Fruit fly (Drosophila melanogaster) whole organism, embryonic: Measurements from ENCODE around the gene Son.

Experiments used
- Antp ChIP-seq: fragments of 200-800 bp; sonication (Bioruptor generic); optimal IDR thresholded peaks from 3 replicates; lab custom pipeline; 2016; ENCODE audit warnings: missing biosample characterization, missing genetic modification characterization
- Blimp-1 ChIP-seq: fragments of 200-800 bp; sonication (Bioruptor generic); optimal IDR thresholded peaks from 3 replicates; lab custom pipeline; 2018; ENCODE audit warnings: missing biosample characterization, missing genetic modification characterization, mild to moderate bottlenecking, moderate library complexity, missing genetic modification reagents
- CG10267 ChIP-seq: fragments of 200-800 bp; sonication (Bioruptor generic); optimal IDR thresholded peaks from 2 replicates; lab custom pipeline; 2018; ENCODE audit warnings: missing biosample characterization, mild to moderate bottlenecking, missing genetic modification characterization, moderate library complexity
- CG11093 ChIP-seq: fragments of 200-800 bp; sonication (Bioruptor generic); IDR thresholded peaks from 3 replicates; pipeline ENCODE4 v1.3.6; 2022; ENCODE audit warnings: missing biosample characterization, missing genetic modification characterization
- CG11456 ChIP-seq: fragments of 200-800 bp; sonication (Bioruptor generic); IDR thresholded peaks from 3 replicates; pipeline ENCODE4 v1.3.6; 2022; ENCODE audit warnings: missing biosample characterization, missing genetic modification characterization
- CG11696 ChIP-seq: fragments of 200-800 bp; sonication (Bioruptor generic); IDR thresholded peaks from 2 replicates; pipeline ENCODE4 v1.3.6; 2022; ENCODE audit warnings: missing biosample characterization, missing genetic modification characterization
- CG12236 ChIP-seq: fragments of 200-800 bp; sonication (Bioruptor generic); optimal IDR thresholded peaks from 2 replicates; lab custom pipeline; 2016; ENCODE audit warnings: missing biosample characterization, missing genetic modification characterization
- CG13287 ChIP-seq: fragments of 200-800 bp; sonication (Bioruptor generic); IDR thresholded peaks from 2 replicates; pipeline ENCODE4 v1.3.6; 2022; ENCODE audit warnings: missing biosample characterization, missing genetic modification characterization; ENCODE audit not compliant: partially characterized antibody
- CG13296 ChIP-seq: fragments of 200-800 bp; sonication (Bioruptor generic); optimal IDR thresholded peaks from 3 replicates; lab custom pipeline; 2018; ENCODE audit warnings: missing biosample characterization, mild to moderate bottlenecking, missing genetic modification characterization
- CG13624 ChIP-seq: fragments of 200-800 bp; sonication (Bioruptor generic); optimal IDR thresholded peaks from 2 replicates; lab custom pipeline; 2016; ENCODE audit warnings: missing biosample characterization, missing genetic modification characterization
- CG1647 ChIP-seq: fragments of 200-800 bp; sonication (Bioruptor generic); optimal IDR thresholded peaks from 3 replicates; lab custom pipeline; 2016; ENCODE audit warnings: missing biosample characterization, missing genetic modification characterization
- CG17359 ChIP-seq: fragments of 200-800 bp; sonication (Bioruptor generic); optimal IDR thresholded peaks from 3 replicates; lab custom pipeline; 2018; ENCODE audit warnings: missing biosample characterization, mild to moderate bottlenecking, missing genetic modification characterization, moderate library complexity
- CG17829 ChIP-seq: fragments of 200-800 bp; optimal IDR thresholded peaks from 2 replicates; lab custom pipeline; 2019; ENCODE audit warnings: missing biosample characterization, mild to moderate bottlenecking, missing genetic modification characterization, moderate library complexity
- CG18476 ChIP-seq: fragments of 200-800 bp; sonication (Bioruptor generic); optimal IDR thresholded peaks from 2 replicates; lab custom pipeline; 2016; ENCODE audit warnings: missing biosample characterization, mild to moderate bottlenecking, missing genetic modification characterization
- CG2129 ChIP-seq: fragments of 200-800 bp; sonication (Bioruptor generic); IDR thresholded peaks from 2 replicates; pipeline ENCODE4 v1.3.6; 2022; ENCODE audit warnings: missing biosample characterization, missing genetic modification characterization; ENCODE audit not compliant: partially characterized antibody
- CG3838 ChIP-seq: fragments of 200-800 bp; sonication (Bioruptor generic); optimal IDR thresholded peaks from 3 replicates; lab custom pipeline; 2016; ENCODE audit warnings: missing biosample characterization, missing genetic modification characterization
- CG5245 ChIP-seq: fragments of 200-800 bp; sonication (Bioruptor generic); optimal IDR thresholded peaks from 3 replicates; lab custom pipeline; 2016; ENCODE audit warnings: missing biosample characterization, missing genetic modification characterization
- CG7271 ChIP-seq: fragments of 200-800 bp; sonication (Bioruptor generic); optimal IDR thresholded peaks from 2 replicates; lab custom pipeline; 2018; ENCODE audit warnings: missing biosample characterization, mild to moderate bottlenecking, missing genetic modification characterization, moderate library complexity
- CG9215 ChIP-seq: fragments of 200-800 bp; sonication (Bioruptor generic); IDR thresholded peaks from 2 replicates; pipeline ENCODE4 v1.3.6; 2022; ENCODE audit warnings: missing biosample characterization, missing genetic modification characterization
- CG9797 ChIP-seq: fragments of 200-800 bp; sonication (Bioruptor generic); optimal IDR thresholded peaks from 3 replicates; lab custom pipeline; 2018; ENCODE audit warnings: missing biosample characterization, mild to moderate bottlenecking, missing genetic modification characterization
- CG9817 ChIP-seq: fragments of 200-800 bp; sonication (Bioruptor generic); optimal IDR thresholded peaks from 2 replicates; lab custom pipeline; 2018; ENCODE audit warnings: missing biosample characterization, mild to moderate bottlenecking, missing genetic modification characterization, moderate library complexity
- Camta ChIP-seq: fragments of 200-800 bp; sonication (Bioruptor generic); optimal IDR thresholded peaks from 2 replicates; lab custom pipeline; 2016; ENCODE audit warnings: missing biosample characterization, missing genetic modification characterization
- Chrac-16 ChIP-seq: fragments of 200-800 bp; sonication (Bioruptor generic); optimal IDR thresholded peaks from 3 replicates; lab custom pipeline; 2016; ENCODE audit warnings: missing biosample characterization, missing genetic modification characterization
- CrebB ChIP-seq: fragments of 200-800 bp; sonication (Bioruptor generic); optimal IDR thresholded peaks from 3 replicates; lab custom pipeline; 2018; ENCODE audit warnings: missing biosample characterization, mild to moderate bottlenecking, missing genetic modification characterization
- Dbx ChIP-seq: fragments of 200-800 bp; sonication (Bioruptor generic); IDR thresholded peaks from 3 replicates; pipeline ENCODE4 v1.3.6; 2022; ENCODE audit warnings: missing biosample characterization, missing genetic modification characterization
- Dp ChIP-seq: fragments of 200-800 bp; sonication (Bioruptor generic); optimal IDR thresholded peaks from 2 replicates; lab custom pipeline; 2018; ENCODE audit warnings: missing biosample characterization, mild to moderate bottlenecking, missing genetic modification characterization, moderate library complexity
- Dref ChIP-seq: fragments of 200-800 bp; sonication (Bioruptor generic); IDR thresholded peaks from 2 replicates; pipeline ENCODE4 v1.3.6; 2022; ENCODE audit warnings: missing biosample characterization, missing genetic modification characterization
- E2f1 ChIP-seq: fragments of 200-800 bp; sonication (Bioruptor generic); IDR thresholded peaks from 2 replicates; pipeline ENCODE4 v1.3.6; 2022; ENCODE audit warnings: missing biosample characterization, missing genetic modification characterization
- E2f2 ChIP-seq: fragments of 200-800 bp; sonication (Bioruptor generic); IDR thresholded peaks from 2 replicates; pipeline ENCODE4 v1.3.6; 2022; ENCODE audit warnings: missing biosample characterization, missing genetic modification characterization
- Ets97D ChIP-seq: fragments of 200-800 bp; sonication (Bioruptor generic); optimal IDR thresholded peaks from 3 replicates; lab custom pipeline; 2016; ENCODE audit warnings: missing biosample characterization, missing genetic modification characterization
- Hey ChIP-seq: fragments of 200-800 bp; sonication (Bioruptor generic); optimal IDR thresholded peaks from 3 replicates; lab custom pipeline; 2018; ENCODE audit warnings: missing biosample characterization, mild to moderate bottlenecking, missing genetic modification characterization
- Hmr ChIP-seq: fragments of 200-800 bp; sonication (Bioruptor generic); optimal IDR thresholded peaks from 3 replicates; lab custom pipeline; 2017; ENCODE audit warnings: mild to moderate bottlenecking, missing biosample characterization, missing genetic modification reagents, missing genetic modification characterization
- NK7.1 ChIP-seq: fragments of 200-800 bp; sonication (Bioruptor generic); optimal IDR thresholded peaks from 3 replicates; lab custom pipeline; 2016; ENCODE audit warnings: missing biosample characterization, missing genetic modification characterization
- Side ChIP-seq: fragments of 200-800 bp; sonication (Bioruptor generic); optimal IDR thresholded peaks from 2 replicates; lab custom pipeline; 2016; ENCODE audit warnings: missing biosample characterization, missing genetic modification characterization
- Taf1 ChIP-seq: fragments of 200-800 bp; sonication (Bioruptor generic); IDR thresholded peaks from 2 replicates; pipeline ENCODE4 v1.3.6; 2022; ENCODE audit warnings: missing biosample characterization, missing genetic modification characterization
- ac ChIP-seq: fragments of 200-800 bp; sonication (Bioruptor generic); optimal IDR thresholded peaks from 3 replicates; lab custom pipeline; 2017; ENCODE audit warnings: missing biosample characterization, mild to moderate bottlenecking, missing genetic modification characterization
- bab2 ChIP-seq: fragments of 200-800 bp; sonication (Bioruptor generic); optimal IDR thresholded peaks from 2 replicates; lab custom pipeline; 2016; ENCODE audit warnings: missing biosample characterization, missing genetic modification characterization
- dmrt11E ChIP-seq: fragments of 200-800 bp; sonication (Bioruptor generic); optimal IDR thresholded peaks from 3 replicates; lab custom pipeline; 2018; ENCODE audit warnings: missing biosample characterization, mild to moderate bottlenecking, missing genetic modification characterization, moderate library complexity
- gcm ChIP-seq: fragments of 200-800 bp; sonication (Bioruptor generic); optimal IDR thresholded peaks from 2 replicates; lab custom pipeline; 2019; ENCODE audit warnings: missing biosample characterization, mild to moderate bottlenecking, missing genetic modification characterization, moderate library complexity
- grau ChIP-seq: fragments of 200-800 bp; optimal IDR thresholded peaks from 3 replicates; lab custom pipeline; 2019; ENCODE audit warnings: missing biosample characterization, mild to moderate bottlenecking, missing genetic modification characterization, moderate library complexity
- gsb ChIP-seq: fragments of 200-800 bp; sonication (Bioruptor generic); IDR thresholded peaks from 2 replicates; pipeline ENCODE4 v1.3.6; 2022; ENCODE audit warnings: missing biosample characterization, missing genetic modification characterization
- lmd ChIP-seq: fragments of 200-800 bp; sonication (Bioruptor generic); IDR thresholded peaks from 2 replicates; pipeline ENCODE4 v1.3.6; 2022; ENCODE audit warnings: missing biosample characterization, missing genetic modification characterization
- mam ChIP-seq: fragments of 200-800 bp; sonication (Bioruptor generic); optimal IDR thresholded peaks from 3 replicates; lab custom pipeline; 2016; ENCODE audit warnings: missing biosample characterization, missing genetic modification characterization
- nmo ChIP-seq: fragments of 200-800 bp; sonication (Bioruptor generic); optimal IDR thresholded peaks from 2 replicates; lab custom pipeline; 2018; ENCODE audit warnings: missing biosample characterization, mild to moderate bottlenecking, missing genetic modification characterization, moderate library complexity
- oc ChIP-seq: fragments of 200-800 bp; sonication (Bioruptor generic); optimal IDR thresholded peaks from 2 replicates; lab custom pipeline; 2018; ENCODE audit warnings: missing biosample characterization, mild to moderate bottlenecking, missing genetic modification characterization, moderate library complexity
- pfk ChIP-seq: fragments of 200-800 bp; sonication (Bioruptor generic); optimal IDR thresholded peaks from 2 replicates; lab custom pipeline; 2018; ENCODE audit warnings: missing biosample characterization, mild to moderate bottlenecking, missing genetic modification characterization, moderate library complexity
- salm ChIP-seq: fragments of 200-800 bp; sonication (Bioruptor generic); optimal IDR thresholded peaks from 2 replicates; lab custom pipeline; 2018; ENCODE audit warnings: missing biosample characterization, mild to moderate bottlenecking, missing genetic modification characterization
- sc ChIP-seq, 3 experiments: fragments of >200 bp in 2 of 3; fragments of 200-800 bp in 1 of 3; sonication (Bioruptor generic) in 1 of 3; optimal IDR thresholded peaks; 2 replicates in 2 of 3; 3 replicates in 1 of 3; lab custom pipeline; 2017; ENCODE audit warnings: mild to moderate bottlenecking in 1 of 3, missing biosample characterization in 1 of 3, missing genetic modification characterization in 1 of 3, missing genetic modification reagents in 1 of 3
- sd ChIP-seq: fragments of 200-800 bp; sonication (Bioruptor generic); optimal IDR thresholded peaks from 3 replicates; lab custom pipeline; 2018; ENCODE audit warnings: missing biosample characterization, mild to moderate bottlenecking, missing genetic modification characterization, moderate library complexity
- sens-2 ChIP-seq: fragments of 200-800 bp; sonication (Bioruptor generic); IDR thresholded peaks from 2 replicates; pipeline ENCODE4 v1.3.6; 2022; ENCODE audit warnings: missing biosample characterization, missing genetic modification characterization
- vfl ChIP-seq: fragments of 200-800 bp; sonication (Bioruptor generic); optimal IDR thresholded peaks from 2 replicates; lab custom pipeline; 2016; ENCODE audit warnings: missing biosample characterization, missing genetic modification characterization

Son gene

dm6 chr3R:9613124-9613523 lies 35.3 kb downstream of the Son start (continued):
- no peak for TF ChIP-seq Hey (tag; lab: Kevin White, UChicago)
- no peak for TF ChIP-seq sens-2 (GFP tag; lab: Robert Waterston, UW)
- TF ChIP-seq Side (GFP tag; lab: Kevin White, UChicago): peak; percentile 43
- peak; percentile 62 for TF ChIP-seq CG13624 (GFP tag; lab: Kevin White, UChicago)
- TF ChIP-seq Dp (GFP tag; lab: Kevin White, UChicago): no peak
- peak; percentile 47 for TF ChIP-seq Chrac-16 (GFP tag; lab: Kevin White, UChicago)
- no peak for TF ChIP-seq vfl (GFP tag; lab: Kevin White, UChicago)
- TF ChIP-seq Taf1 (GFP tag; lab: Robert Waterston, UW): no peak
- no peak for TF ChIP-seq CG9797 (GFP tag; lab: Kevin White, UChicago)
- peak; percentile 41 for TF ChIP-seq CG10267
- no peak for TF ChIP-seq Dref (GFP tag; lab: Robert Waterston, UW)
- TF ChIP-seq CG11093 (GFP tag; lab: Robert Waterston, UW): no peak
- peak; percentile 16 for TF ChIP-seq Ets97D (GFP tag; lab: Kevin White, UChicago)
- TF ChIP-seq ac (GFP tag; lab: Kevin White, UChicago): no peak
- peak; percentile 18 for TF ChIP-seq CG13296 (GFP tag; lab: Kevin White, UChicago)
- no peak for TF ChIP-seq CG3838 (GFP tag; lab: Kevin White, UChicago)
- peak; percentile 33 for TF ChIP-seq CG9817 (tag; lab: Kevin White, UChicago)
- TF ChIP-seq bab2: peak; percentile 65
- TF ChIP-seq grau: peak; percentile 40
- TF ChIP-seq CG17359 (tag; lab: Kevin White, UChicago): peak; percentile 71
- no peak for TF ChIP-seq gcm
- no peak for TF ChIP-seq sc (optimal IDR thresholded peaks at IDR 0.05; lab: Kevin White, UChicago)
- TF ChIP-seq sc (GFP tag; optimal IDR thresholded peaks at IDR 0.05; lab: Kevin White, UChicago): no peak
- TF ChIP-seq nmo: peak; percentile 38
- TF ChIP-seq Blimp-1 (GFP tag; lab: Kevin White, UChicago): peak; percentile 57
- peak; percentile 24 for TF ChIP-seq CG17829 (tag; lab: Kevin White, UChicago)
- no peak for TF ChIP-seq salm
- TF ChIP-seq lmd: peak; percentile 61
- no peak for TF ChIP-seq CG13287
- peak; percentile 67 for TF ChIP-seq mam (GFP tag; lab: Kevin White, UChicago)
- TF ChIP-seq oc (tag; lab: Kevin White, UChicago): no peak
- TF ChIP-seq CG2129: no peak
- peak; percentile 21 for TF ChIP-seq CG1647
- TF ChIP-seq E2f1 (GFP tag; lab: Robert Waterston, UW): peak; percentile 61
- TF ChIP-seq CG11696: no peak
- TF ChIP-seq Antp: peak; percentile 58
- TF ChIP-seq CG7271 (tag; lab: Kevin White, UChicago): no peak
- no peak for TF ChIP-seq sd (tag; lab: Kevin White, UChicago)
- TF ChIP-seq CG9215 (GFP tag; lab: Robert Waterston, UW): peak; percentile 32; the same call in 1 of the 2 replicates
- peak; percentile 58 for TF ChIP-seq Hmr
- TF ChIP-seq Camta (GFP tag; lab: Kevin White, UChicago): peak; percentile 62
- TF ChIP-seq E2f2: 0 out of 2 replicates have a peak, but pooled peaks have one; percentile 14
- TF ChIP-seq Dbx (GFP tag; lab: Robert Waterston, UW): peak; percentile 58; the same call in 1 of the 3 replicates
- TF ChIP-seq CrebB (tag; lab: Kevin White, UChicago): no peak
- TF ChIP-seq CG18476 (GFP tag; lab: Kevin White, UChicago): peak; percentile 59
- TF ChIP-seq CG12236 (GFP tag; lab: Kevin White, UChicago): peak; percentile 39
- TF ChIP-seq dmrt11E (tag; lab: Kevin White, UChicago): peak; percentile 5
- TF ChIP-seq CG11456: no peak; the same call in 2 of the 3 replicates
- TF ChIP-seq NK7.1 (GFP tag; lab: Kevin White, UChicago): peak; percentile 44
- TF ChIP-seq gsb: no peak
- peak; percentile 63 for TF ChIP-seq CG5245 (GFP tag; lab: Kevin White, UChicago)
- TF ChIP-seq pfk (GFP tag; lab: Kevin White, UChicago): no peak
